Fruit fly (Drosophila melanogaster): Measurements from ENCODE around the gene ND-B8.

The ND-B8 gene

DNA sequence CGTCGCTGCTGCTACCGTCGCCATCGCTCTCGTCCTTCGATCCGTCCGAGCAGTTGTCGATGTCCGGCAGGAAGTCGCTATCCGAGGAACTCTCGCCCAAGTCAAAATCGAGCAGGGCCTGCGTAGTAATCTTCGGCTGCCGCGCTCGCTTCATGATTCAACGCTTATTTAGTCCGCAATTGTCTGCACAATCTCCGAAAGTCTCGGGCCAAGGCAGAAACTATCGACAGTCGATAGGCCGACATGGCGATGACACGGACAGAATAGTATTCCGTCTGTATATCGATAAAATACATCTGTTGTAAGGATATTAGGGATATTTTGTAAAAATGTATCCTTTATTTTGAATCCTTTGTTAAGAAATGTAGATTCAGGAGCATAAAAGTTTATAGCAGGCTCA lies 1.6 kb upstream of the ND-B8 start, which contains the start of gene CG15439:
Gene CG15439 (minus strand): TSS at position 241 of the 400 bp plus-strand sequence.
- TF ChIP-seq Dfd (GFP tag; optimal IDR thresholded peaks at IDR 0.05) (no peak), ey (GFP tag; optimal IDR thresholded peaks at IDR 0.05) (no peak)

DNA sequence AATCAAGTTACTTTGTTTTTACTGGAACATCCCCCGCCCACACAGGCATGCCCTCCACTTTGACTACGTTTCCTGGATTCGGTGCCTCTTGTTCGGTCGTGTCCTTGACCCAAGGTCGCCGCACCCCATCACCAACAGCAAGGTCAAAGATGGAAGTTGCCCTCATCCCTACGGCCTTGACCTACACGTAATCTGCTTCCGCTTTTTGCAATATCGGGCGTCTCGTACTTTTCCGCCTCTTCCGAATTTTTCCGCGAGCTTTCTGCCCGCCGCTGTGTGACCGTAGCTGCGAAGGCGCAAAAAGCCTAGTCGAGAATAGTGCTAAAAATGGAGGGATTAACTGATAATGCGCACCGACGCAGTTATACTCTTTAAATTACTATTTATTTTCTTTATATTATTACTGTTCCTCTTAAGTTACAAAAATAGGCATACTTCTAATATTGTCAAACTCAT lies 2.1 kb downstream of the ND-B8 start, which contains the start of gene Gs1l:
Gene Gs1l (minus strand): TSS at position 269 of the 456 bp plus-strand sequence.
- peak; percentile 25 for TF ChIP-seq Sp1 (GFP tag; optimal IDR thresholded peaks at IDR 0.05)
- TF ChIP-seq Jra (GFP tag; optimal IDR thresholded peaks at IDR 0.05) = no peak
- TF ChIP-seq woc (GFP tag; optimal IDR thresholded peaks at IDR 0.05) = peak; percentile 56
- no peak for TF ChIP-seq Rel (GFP tag; optimal IDR thresholded peaks at IDR 0.05)
- peak; percentile 26 for TF ChIP-seq Rel (tag; optimal IDR thresholded peaks at IDR 0.05)
- TF ChIP-seq jim (GFP tag; optimal IDR thresholded peaks at IDR 0.05) = no peak
- no peak for TF ChIP-seq GATAd (GFP tag; optimal IDR thresholded peaks at IDR 0.05)
- no peak for TF ChIP-seq CG9705 (GFP tag; optimal IDR thresholded peaks at IDR 0.05)
- TF ChIP-seq CrebA (GFP tag; optimal IDR thresholded peaks at IDR 0.05; ENCODE audit: borderline replicate concordance) = no peak
- no peak for TF ChIP-seq Abd-B (GFP tag; optimal IDR thresholded peaks at IDR 0.05)
- no peak for TF ChIP-seq Hr83 (GFP tag; optimal IDR thresholded peaks at IDR 0.05; ENCODE audit: poor library complexity, severe bottlenecking)

DNA sequence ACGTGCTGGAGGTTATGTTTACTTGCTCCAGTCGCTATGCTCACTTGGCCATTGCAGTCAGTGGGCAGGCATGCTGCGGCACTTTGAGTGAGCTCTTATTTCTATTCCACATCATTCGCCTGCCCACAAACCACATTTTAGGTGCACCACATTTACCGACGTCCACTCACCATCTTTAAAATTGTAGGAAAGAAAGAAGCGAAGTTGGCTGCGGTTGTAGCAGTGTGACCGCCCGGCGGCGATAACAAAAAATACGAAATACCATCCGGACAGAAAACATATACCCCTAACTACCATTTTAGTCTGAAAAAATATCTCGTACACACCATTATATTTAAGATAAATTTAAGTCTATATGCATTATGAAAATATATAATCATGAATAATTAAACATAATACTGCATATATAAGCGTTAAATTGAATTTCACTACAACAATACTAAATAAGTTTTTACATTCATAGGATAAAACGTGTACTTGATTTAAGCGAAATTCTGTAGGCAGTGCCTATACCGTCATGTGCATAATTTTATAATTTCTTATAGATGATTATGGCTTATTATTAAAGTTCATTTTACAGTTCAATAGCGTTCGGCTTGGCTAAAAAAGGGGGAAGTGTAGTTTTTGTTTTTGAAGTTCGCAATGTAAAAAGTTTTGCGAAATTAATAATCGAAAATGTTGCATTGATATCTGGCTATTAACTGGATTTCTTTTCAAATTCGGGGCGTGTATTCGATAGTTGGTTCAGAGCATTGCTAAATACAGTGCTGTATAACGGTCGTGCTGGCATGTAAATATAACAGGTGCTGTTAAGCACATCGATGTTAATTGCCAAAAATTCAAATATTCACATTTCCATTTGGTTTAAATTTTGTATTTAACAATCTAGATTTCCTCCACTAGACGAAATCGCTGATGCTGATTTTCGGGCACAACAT lies 4.0 kb downstream of the ND-B8 start, which contains the start of gene RpL27A:
Gene RpL27A (minus strand): TSS at position 246 of the 938 bp plus-strand sequence.
- no peak for TF ChIP-seq CrebA (GFP tag; optimal IDR thresholded peaks at IDR 0.05; ENCODE audit: borderline replicate concordance)
- no peak for TF ChIP-seq Dfd (GFP tag; optimal IDR thresholded peaks at IDR 0.05)
- TF ChIP-seq psq (GFP tag; optimal IDR thresholded peaks at IDR 0.05) = peak; percentile 41
- TF ChIP-seq fru (GFP tag; optimal IDR thresholded peaks at IDR 0.05) = peak; percentile 20
- TF ChIP-seq br (GFP tag; optimal IDR thresholded peaks at IDR 0.05) = peak; percentile 69
- peak; percentile 87 for TF ChIP-seq rgr (GFP tag; optimal IDR thresholded peaks at IDR 0.05)
- TF ChIP-seq sage (GFP tag; optimal IDR thresholded peaks at IDR 0.05) = no peak
- peak; percentile 40 for TF ChIP-seq Myc (optimal IDR thresholded peaks at IDR 0.05)
- peak; percentile 61 for TF ChIP-seq HLH106 (tag; optimal IDR thresholded peaks at IDR 0.05)
- peak; percentile 17 for TF ChIP-seq ey (GFP tag; optimal IDR thresholded peaks at IDR 0.05)
- peak; percentile 78 for TF ChIP-seq N (GFP tag; optimal IDR thresholded peaks at IDR 0.05)
- TF ChIP-seq Rel (GFP tag; optimal IDR thresholded peaks at IDR 0.05) = no peak
- TF ChIP-seq Rel (tag; optimal IDR thresholded peaks at IDR 0.05) = peak; percentile 57
- TF ChIP-seq GATAd (GFP tag; optimal IDR thresholded peaks at IDR 0.05) = no peak
- peak in 1 of 2 experiments; percentile 67 for TF ChIP-seq foxo (GFP tag; optimal IDR thresholded peaks at IDR 0.05)
- peak; percentile 76 for TF ChIP-seq CG9705 (GFP tag; optimal IDR thresholded peaks at IDR 0.05)
- TF ChIP-seq woc (GFP tag; optimal IDR thresholded peaks at IDR 0.05) = no peak
- TF ChIP-seq Hnf4 (GFP tag; optimal IDR thresholded peaks at IDR 0.05) = no peak
- TF ChIP-seq OdsH (GFP tag; optimal IDR thresholded peaks at IDR 0.05) = peak; percentile 19
- peak; percentile 85 for TF ChIP-seq Sp1 (GFP tag; optimal IDR thresholded peaks at IDR 0.05)
- peak; percentile 45 for TF ChIP-seq Dif (GFP tag; optimal IDR thresholded peaks at IDR 0.05; ENCODE audit: partially characterized antibody)
- TF ChIP-seq h (GFP tag; optimal IDR thresholded peaks at IDR 0.05) = peak; percentile 52
- TF ChIP-seq brk (GFP tag; optimal IDR thresholded peaks at IDR 0.05) = no peak
- TF ChIP-seq pan (optimal IDR thresholded peaks at IDR 0.05) = no peak
- peak; percentile 73 for TF ChIP-seq dmrt93B (GFP tag; optimal IDR thresholded peaks at IDR 0.05)
- peak; percentile 92 for TF ChIP-seq Hr83 (GFP tag; optimal IDR thresholded peaks at IDR 0.05; ENCODE audit: poor library complexity, severe bottlenecking)
- TF ChIP-seq Vsx2 (GFP tag; optimal IDR thresholded peaks at IDR 0.05; ENCODE audit: partially characterized antibody) = no peak
- TF ChIP-seq sv (GFP tag; optimal IDR thresholded peaks at IDR 0.05) = peak; percentile 56
- no peak for TF ChIP-seq tai (GFP tag; optimal IDR thresholded peaks at IDR 0.05)
- no peak for TF ChIP-seq usp (GFP tag; optimal IDR thresholded peaks at IDR 0.05)

DNA sequence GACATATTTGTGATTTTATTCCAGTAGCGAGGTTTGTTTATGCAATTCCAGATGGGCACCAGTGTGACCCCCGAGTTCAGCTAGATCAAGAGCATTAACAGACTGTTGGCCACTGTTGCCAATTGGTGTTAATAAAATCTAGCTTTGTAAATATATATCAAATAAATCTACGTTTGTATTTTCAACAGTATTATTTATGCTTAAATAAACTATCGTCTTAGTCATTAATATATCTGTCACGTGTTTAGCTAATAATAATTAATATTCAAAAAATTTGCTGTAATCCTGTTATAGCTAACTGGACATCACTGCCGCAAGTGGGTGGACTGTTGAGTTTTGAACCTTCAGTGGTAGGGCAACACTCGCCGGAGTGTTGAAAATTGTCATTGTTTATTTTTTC lies 5.1 kb downstream of the ND-B8 start, which contains the start of the genes mRpL27 and CG15435:
Gene mRpL27 (minus strand): TSS at position 96 of the 400 bp plus-strand sequence.
Gene CG15435 (plus strand): TSS at position 187 of the 400 bp plus-strand sequence.
- TF ChIP-seq Hnf4 (GFP tag; optimal IDR thresholded peaks at IDR 0.05) (no peak), dl (GFP tag; optimal IDR thresholded peaks at IDR 0.05; ENCODE audit: insufficient read depth in 1 of 2, partially characterized antibody in 2 of 2) (no peak), Myc (optimal IDR thresholded peaks at IDR 0.05) (peak; percentile 96), Hr83 (GFP tag; optimal IDR thresholded peaks at IDR 0.05; ENCODE audit: poor library complexity, severe bottlenecking) (no peak), OdsH (GFP tag; optimal IDR thresholded peaks at IDR 0.05) (peak; percentile 7), sage (GFP tag; optimal IDR thresholded peaks at IDR 0.05) (no peak), Rel (GFP tag; optimal IDR thresholded peaks at IDR 0.05) (no peak), Rel (tag; optimal IDR thresholded peaks at IDR 0.05) (peak; percentile 24), rgr (GFP tag; optimal IDR thresholded peaks at IDR 0.05) (peak; percentile 15), dmrt93B (GFP tag; optimal IDR thresholded peaks at IDR 0.05) (no peak), h (GFP tag; optimal IDR thresholded peaks at IDR 0.05) (peak; percentile 31), CG32264 (GFP tag; optimal IDR thresholded peaks at IDR 0.05) (no peak), HLH106 (tag; optimal IDR thresholded peaks at IDR 0.05) (peak; percentile 51), CG9705 (GFP tag; optimal IDR thresholded peaks at IDR 0.05) (peak; percentile 48), Vsx2 (GFP tag; optimal IDR thresholded peaks at IDR 0.05; ENCODE audit: partially characterized antibody) (no peak), Sp1 (GFP tag; optimal IDR thresholded peaks at IDR 0.05) (peak; percentile 20), foxo (GFP tag; optimal IDR thresholded peaks at IDR 0.05) (peak in 1 of 2 experiments; percentile 29), woc (GFP tag; optimal IDR thresholded peaks at IDR 0.05) (peak; percentile 87)

Measured in whole organism, wandering third instar larva.